Worm (Caenorhabditis elegans): ENCODE measurements around the gene daf-4.
A peak's percentile ranks its signal among the peaks of the same experiment; 100 is the strongest.

Gene daf-4

DNA sequence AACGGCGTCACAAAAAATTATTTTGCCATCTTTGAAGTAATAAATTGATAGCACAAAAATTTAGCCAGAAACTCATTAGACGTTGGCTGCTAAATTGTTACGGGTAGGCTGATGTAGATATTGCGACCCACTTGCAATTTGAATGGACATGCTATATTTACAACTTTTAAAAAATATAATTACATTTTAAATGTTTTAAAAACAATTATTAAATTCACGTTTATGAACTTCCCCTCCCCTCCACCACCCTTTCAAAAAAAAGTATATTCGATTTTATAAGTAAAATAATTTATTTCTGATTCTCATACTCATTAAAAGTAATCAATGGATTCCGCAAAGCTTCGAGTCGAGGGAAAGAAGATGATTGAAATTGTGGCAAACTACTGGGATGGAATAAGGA lies 10.3 kb upstream of the daf-4 start, which contains the start of gene basl-1:
Gene basl-1, plus strand, starts transcription at position 301 of the 400 bp plus-strand sequence.
- TF ChIP-seq nfya-1 (tag; optimal IDR thresholded peaks at IDR 0.05) (no peak), C38D4.7 (GFP tag; optimal IDR thresholded peaks at IDR 0.05) (no peak), pros-1 (tag; optimal IDR thresholded peaks at IDR 0.05) (no peak), gmeb-2 (tag; optimal IDR thresholded peaks at IDR 0.05) (no peak), hlh-15 (tag; optimal IDR thresholded peaks at IDR 0.05) (no peak), sox-2 (GFP tag; IDR thresholded peaks at IDR 0.05) (no peak), odd-2 (tag; optimal IDR thresholded peaks at IDR 0.05) (no peak), C08G9.2 (tag; optimal IDR thresholded peaks at IDR 0.05) (no peak), ceh-2 (tag; optimal IDR thresholded peaks at IDR 0.05) (no peak), K02D7.2 (tag; optimal IDR thresholded peaks at IDR 0.05) (no peak), nhr-11 (tag; optimal IDR thresholded peaks at IDR 0.05) (no peak), ceh-19 (GFP tag; optimal IDR thresholded peaks at IDR 0.05) (no peak), ceh-24 (tag; optimal IDR thresholded peaks at IDR 0.05) (no peak), nhr-232 (tag; optimal IDR thresholded peaks at IDR 0.05) (no peak), ceh-30 (tag; optimal IDR thresholded peaks at IDR 0.05) (no peak), unc-42 (tag; optimal IDR thresholded peaks at IDR 0.05) (no peak), pag-3 (tag; optimal IDR thresholded peaks at IDR 0.05; ENCODE audit: borderline replicate concordance) (no peak), ceh-9 (tag; optimal IDR thresholded peaks at IDR 0.05) (no peak), dmd-4 (tag; optimal IDR thresholded peaks at IDR 0.05; ENCODE audit: borderline replicate concordance) (no peak)

DNA sequence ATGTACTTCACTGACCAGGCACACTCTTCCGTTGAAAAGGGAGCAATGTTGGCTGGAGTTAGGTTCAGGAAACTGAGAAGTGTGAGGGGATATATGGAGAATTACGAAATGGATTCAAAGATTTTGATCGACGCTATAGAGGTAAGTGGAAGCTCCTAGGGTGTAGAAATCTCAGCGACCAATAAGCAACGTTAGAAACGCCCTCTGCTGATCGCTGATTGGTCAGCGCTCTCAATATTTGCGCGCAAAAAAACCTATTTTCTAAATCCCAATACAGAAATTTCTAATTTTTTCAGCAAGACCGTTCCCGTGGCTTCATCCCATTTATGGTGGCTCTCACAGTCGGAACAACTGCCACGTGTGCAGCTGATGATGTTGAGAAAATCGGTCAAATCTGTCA lies 9.3 kb upstream of the daf-4 start:
- peak; percentile 56 for TF ChIP-seq nfya-1 (tag; optimal IDR thresholded peaks at IDR 0.05)
- TF ChIP-seq unc-55 (GFP tag; optimal IDR thresholded peaks at IDR 0.05), result no peak

DNA sequence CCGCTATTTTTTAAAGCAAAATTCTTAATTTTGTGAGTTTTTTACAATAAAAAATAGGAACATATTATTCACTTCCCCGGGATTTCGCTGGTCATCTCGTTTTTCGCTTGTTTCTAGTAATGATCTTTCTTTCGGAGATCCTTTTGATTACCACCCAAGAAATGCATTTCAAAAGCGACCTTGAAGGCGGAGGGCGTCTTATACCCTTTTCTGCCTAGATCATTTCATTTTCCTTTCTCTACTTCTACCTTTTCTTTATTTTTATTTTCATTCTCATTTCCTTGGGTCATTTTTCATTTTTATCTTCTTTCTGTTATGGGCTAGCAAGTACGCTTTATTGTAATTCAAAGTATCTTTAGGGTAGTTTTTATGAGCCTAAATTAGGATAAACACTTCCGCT lies 4.7 kb upstream of the daf-4 start:
- TF ChIP-seq lim-6 (tag; optimal IDR thresholded peaks at IDR 0.05) (no peak), odd-2 (tag; optimal IDR thresholded peaks at IDR 0.05) (no peak), elt-4 (tag; optimal IDR thresholded peaks at IDR 0.05) (no peak), zip-5 (tag; optimal IDR thresholded peaks at IDR 0.05) (no peak), nhr-11 (tag; optimal IDR thresholded peaks at IDR 0.05) (no peak), F13H6.1 (tag; optimal IDR thresholded peaks at IDR 0.05) (no peak), nfya-1 (tag; optimal IDR thresholded peaks at IDR 0.05) (no peak), eyg-1 (tag; optimal IDR thresholded peaks at IDR 0.05) (no peak), unc-42 (tag; optimal IDR thresholded peaks at IDR 0.05) (no peak)

DNA sequence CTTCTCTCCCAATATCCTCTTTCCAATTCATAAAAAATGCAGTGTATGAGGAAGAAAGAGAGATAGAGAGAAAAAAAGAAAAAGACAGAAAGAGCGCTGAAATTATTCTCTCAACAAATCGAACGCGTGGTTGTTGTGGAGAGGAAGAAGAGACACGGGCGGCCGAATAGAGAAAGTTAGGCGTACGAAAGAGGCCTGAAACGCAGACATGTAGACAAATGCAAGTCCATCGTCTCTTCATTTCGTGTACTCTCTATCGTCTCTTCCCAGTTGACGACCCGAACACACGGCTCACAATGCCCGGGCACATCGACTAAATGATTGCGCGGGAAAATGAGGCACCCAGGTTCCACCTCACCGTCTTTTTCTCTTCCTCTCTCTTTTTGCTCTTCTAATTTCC lies 3.7 kb upstream of the daf-4 start:
- TF ChIP-seq hlh-30 (tag; optimal IDR thresholded peaks at IDR 0.05; ENCODE audit: insufficient read depth) (peak; percentile 23), unc-42 (tag; optimal IDR thresholded peaks at IDR 0.05) (peak; percentile 42), che-1 (tag; optimal IDR thresholded peaks at IDR 0.05) (no peak), K09A11.1 (tag; optimal IDR thresholded peaks at IDR 0.05; ENCODE audit: insufficient read depth) (no peak), lin-11 (tag; optimal IDR thresholded peaks at IDR 0.05) (no peak), syd-9 (tag; optimal IDR thresholded peaks at IDR 0.05) (no peak), ceh-18 (tag; optimal IDR thresholded peaks at IDR 0.05) (peak; percentile 8), sox-4 (tag; optimal IDR thresholded peaks at IDR 0.05) (peak; percentile 11), gmeb-2 (tag; optimal IDR thresholded peaks at IDR 0.05) (no peak), elt-2 (tag; optimal IDR thresholded peaks at IDR 0.05) (peak; percentile 63), hlh-13 (GFP tag; optimal IDR thresholded peaks at IDR 0.05) (no peak), madf-2 (tag; optimal IDR thresholded peaks at IDR 0.05) (no peak), ceh-24 (tag; optimal IDR thresholded peaks at IDR 0.05) (no peak), tbx-2 (tag; optimal IDR thresholded peaks at IDR 0.05) (peak; percentile 44), ceh-30 (tag; optimal IDR thresholded peaks at IDR 0.05) (no peak), ceh-14 (tag; optimal IDR thresholded peaks at IDR 0.05) (peak; percentile 33), dve-1 (tag; optimal IDR thresholded peaks at IDR 0.05) (peak; percentile 28), ceh-34 (tag; optimal IDR thresholded peaks at IDR 0.05) (peak; percentile 34), ref-2 (tag; optimal IDR thresholded peaks at IDR 0.05) (peak; percentile 33), ceh-19 (GFP tag; optimal IDR thresholded peaks at IDR 0.05) (peak; percentile 40), eyg-1 (tag; optimal IDR thresholded peaks at IDR 0.05) (no peak), dmd-4 (tag; optimal IDR thresholded peaks at IDR 0.05; ENCODE audit: borderline replicate concordance) (no peak), ceh-2 (tag; optimal IDR thresholded peaks at IDR 0.05) (peak; percentile 17), F13H6.1 (tag; optimal IDR thresholded peaks at IDR 0.05) (peak; percentile 23), fkh-10 (GFP tag; optimal IDR thresholded peaks at IDR 0.05) (no peak), ets-4 (tag; optimal IDR thresholded peaks at IDR 0.05) (peak; percentile 60), fax-1 (tag; optimal IDR thresholded peaks at IDR 0.05) (no peak), pros-1 (tag; optimal IDR thresholded peaks at IDR 0.05) (no peak), ceh-31 (tag; optimal IDR thresholded peaks at IDR 0.05) (peak; percentile 77), nfya-1 (tag; optimal IDR thresholded peaks at IDR 0.05) (peak; percentile 76), ceh-9 (tag; optimal IDR thresholded peaks at IDR 0.05) (no peak), rnt-1 (tag; optimal IDR thresholded peaks at IDR 0.05) (no peak), unc-55 (GFP tag; optimal IDR thresholded peaks at IDR 0.05) (peak; percentile 85)

Measured in whole organism, late embryonic.